Worm (Caenorhabditis elegans) whole organism, late embryonic: ENCODE measurements around the gene dod-23.

Experiments
- T23F11.4 ChIP-seq: fragments of 200-800 bp; sonication (Bioruptor generic); optimal IDR thresholded peaks from 2 replicates; lab custom pipeline; 2018; ENCODE audit warnings: mild to moderate bottlenecking, missing genetic modification characterization, missing compliant biosample characterization
- Y22D7AL.16 ChIP-seq: sonication (generic microtip); optimal IDR thresholded peaks from 2 replicates; lab custom pipeline; 2016; ENCODE audit warnings: missing genetic modification characterization, missing compliant biosample characterization
- ceh-14 ChIP-seq: sonication (generic microtip); optimal IDR thresholded peaks from 2 replicates; lab custom pipeline; 2016; ENCODE audit warnings: missing genotype, missing genetic modification characterization, missing compliant biosample characterization
- ceh-18 ChIP-seq: sonication (generic microtip); optimal IDR thresholded peaks from 2 replicates; lab custom pipeline; 2016; ENCODE audit warnings: missing genetic modification characterization, missing compliant biosample characterization
- ceh-19 ChIP-seq: fragments of 200-800 bp; sonication (Bioruptor generic); optimal IDR thresholded peaks from 2 replicates; lab custom pipeline; 2018; ENCODE audit warnings: mild to moderate bottlenecking, missing genetic modification characterization, missing compliant biosample characterization
- ceh-22 ChIP-seq: sonication (generic microtip); optimal IDR thresholded peaks from 2 replicates; lab custom pipeline; 2017; ENCODE audit warnings: missing biosample characterization, missing genetic modification characterization
- ceh-24 ChIP-seq: sonication (generic microtip); optimal IDR thresholded peaks from 2 replicates; lab custom pipeline; 2016; ENCODE audit warnings: mild to moderate bottlenecking, missing genetic modification characterization, missing compliant biosample characterization
- ceh-31 ChIP-seq: sonication (generic microtip); optimal IDR thresholded peaks from 2 replicates; lab custom pipeline; 2016; ENCODE audit warnings: missing genetic modification characterization, missing compliant biosample characterization
- ceh-34 ChIP-seq: sonication (generic microtip); optimal IDR thresholded peaks from 2 replicates; lab custom pipeline; 2016; ENCODE audit warnings: mild to moderate bottlenecking, missing genetic modification characterization, missing compliant biosample characterization
- ceh-45 ChIP-seq: fragments of 200-800 bp; sonication (Bioruptor generic); IDR thresholded peaks from 2 replicates; pipeline ENCODE4 v1.3.6; 2022; ENCODE audit warnings: missing genetic modification reagents, missing genetic modification characterization, missing compliant biosample characterization
- ceh-6 ChIP-seq: fragments of 200-800 bp; sonication (Bioruptor generic); optimal IDR thresholded peaks from 2 replicates; lab custom pipeline; 2018; ENCODE audit warnings: mild to moderate bottlenecking, missing genetic modification characterization, missing compliant biosample characterization
- ceh-9 ChIP-seq: sonication (generic microtip); optimal IDR thresholded peaks from 2 replicates; lab custom pipeline; 2016; ENCODE audit warnings: mild to moderate bottlenecking, missing genetic modification characterization, inconsistent platforms, missing compliant biosample characterization
- che-1 ChIP-seq: sonication (generic microtip); optimal IDR thresholded peaks from 2 replicates; lab custom pipeline; 2016; ENCODE audit warnings: mild to moderate bottlenecking, missing genetic modification characterization, missing compliant biosample characterization
- dve-1 ChIP-seq: sonication (generic microtip); optimal IDR thresholded peaks from 2 replicates; lab custom pipeline; 2017; ENCODE audit warnings: antibody characterized with exemption, mild to moderate bottlenecking, missing genetic modification characterization, missing compliant biosample characterization
- ets-4 ChIP-seq: sonication (generic microtip); optimal IDR thresholded peaks from 2 replicates; lab custom pipeline; 2016; ENCODE audit warnings: missing genetic modification characterization, missing compliant biosample characterization
- fkh-10 ChIP-seq: fragments of 150-350 bp; optimal IDR thresholded peaks from 2 replicates; lab custom pipeline; 2014; ENCODE audit warnings: missing biosample characterization, missing genetic modification reagents, missing genetic modification characterization
- fkh-6 ChIP-seq: sonication (generic microtip); optimal IDR thresholded peaks from 2 replicates; lab custom pipeline; 2016; ENCODE audit warnings: missing genetic modification characterization, missing compliant biosample characterization
- gmeb-2 ChIP-seq: sonication (generic microtip); optimal IDR thresholded peaks from 2 replicates; lab custom pipeline; 2016; ENCODE audit warnings: missing genetic modification characterization, inconsistent platforms, missing compliant biosample characterization
- hlh-15 ChIP-seq: sonication (generic microtip); optimal IDR thresholded peaks from 2 replicates; lab custom pipeline; 2016; ENCODE audit warnings: missing genetic modification characterization, missing compliant biosample characterization
- hlh-6 ChIP-seq: sonication (generic microtip); optimal IDR thresholded peaks from 2 replicates; lab custom pipeline; 2016; ENCODE audit warnings: missing genotype, missing genetic modification characterization, missing compliant biosample characterization
- lin-11 ChIP-seq: fragments of 200-800 bp; sonication (Bioruptor generic); optimal IDR thresholded peaks from 2 replicates; lab custom pipeline; 2018; ENCODE audit warnings: mild to moderate bottlenecking, missing genetic modification characterization, missing compliant biosample characterization
- mec-3 ChIP-seq: sonication (generic microtip); optimal IDR thresholded peaks from 2 replicates; lab custom pipeline; 2016; ENCODE audit warnings: borderline replicate concordance, missing genetic modification characterization, missing compliant biosample characterization
- nhr-11 ChIP-seq: fragments of 150-350 bp; optimal IDR thresholded peaks from 2 replicates; lab custom pipeline; 2014; ENCODE audit warnings: missing biosample characterization, missing genetic modification characterization
- nhr-232 ChIP-seq: sonication (generic microtip); optimal IDR thresholded peaks from 2 replicates; lab custom pipeline; 2016; ENCODE audit warnings: missing genetic modification characterization, missing compliant biosample characterization
- odd-2 ChIP-seq: sonication (generic microtip); optimal IDR thresholded peaks from 2 replicates; lab custom pipeline; 2017; ENCODE audit warnings: antibody characterized with exemption, mild to moderate bottlenecking, missing genetic modification characterization, missing compliant biosample characterization
- pag-3 ChIP-seq: sonication (generic microtip); optimal IDR thresholded peaks from 2 replicates; lab custom pipeline; 2016; ENCODE audit warnings: missing compliant biosample characterization, missing genetic modification characterization, borderline replicate concordance
- pax-1 ChIP-seq: fragments of 150-350 bp; optimal IDR thresholded peaks from 2 replicates; lab custom pipeline; 2014; ENCODE audit warnings: missing biosample characterization, missing genetic modification characterization
- pqm-1 ChIP-seq: sonication (generic microtip); optimal IDR thresholded peaks from 2 replicates; lab custom pipeline; 2016; ENCODE audit warnings: missing genetic modification characterization, missing compliant biosample characterization
- pros-1 ChIP-seq: fragments of 150-350 bp; optimal IDR thresholded peaks from 2 replicates; lab custom pipeline; 2014; ENCODE audit warnings: missing biosample characterization, missing genetic modification reagents, missing genetic modification characterization
- ref-2 ChIP-seq: sonication (generic microtip); optimal IDR thresholded peaks from 2 replicates; lab custom pipeline; 2016; ENCODE audit warnings: missing genetic modification characterization, missing compliant biosample characterization
- rnt-1 ChIP-seq: sonication (generic microtip); optimal IDR thresholded peaks from 2 replicates; lab custom pipeline; 2016; ENCODE audit warnings: missing genetic modification characterization, missing compliant biosample characterization
- sox-4 ChIP-seq: sonication (generic microtip); optimal IDR thresholded peaks from 2 replicates; lab custom pipeline; 2017; ENCODE audit warnings: mild to moderate bottlenecking, missing genetic modification characterization, inconsistent platforms, missing compliant biosample characterization
- tbx-7 ChIP-seq: sonication (generic microtip); optimal IDR thresholded peaks from 2 replicates; lab custom pipeline; 2016; ENCODE audit warnings: missing genotype, missing genetic modification characterization, missing compliant biosample characterization
- ttx-3 ChIP-seq: sonication (generic microtip); optimal IDR thresholded peaks from 2 replicates; lab custom pipeline; 2016; ENCODE audit warnings: missing genetic modification reagents, missing genetic modification characterization, missing compliant biosample characterization
- unc-3 ChIP-seq, 2 experiments: fragments of 200-800 bp in 1 of 2; sonication (Bioruptor generic) in 1 of 2; sonication (generic microtip) in 1 of 2; conservative IDR thresholded peaks in 1 of 2; optimal IDR thresholded peaks in 1 of 2; 2 replicates each; pipeline versions ENCODE4 v1.3.6 to Lab custom; 2016 to 2022; ENCODE audit warnings: missing compliant biosample characterization in 2 of 2, missing genetic modification characterization in 2 of 2, missing genetic modification reagents in 1 of 2
- unc-42 ChIP-seq: sonication (generic microtip); optimal IDR thresholded peaks from 2 replicates; lab custom pipeline; 2016; ENCODE audit warnings: missing genotype, missing genetic modification characterization, missing compliant biosample characterization
- unc-86 ChIP-seq: sonication (generic microtip); optimal IDR thresholded peaks from 2 replicates; lab custom pipeline; 2016; ENCODE audit warnings: missing genetic modification characterization, missing compliant biosample characterization
- zip-5 ChIP-seq: sonication (generic microtip); optimal IDR thresholded peaks from 2 replicates; lab custom pipeline; 2016; ENCODE audit warnings: missing genetic modification characterization, missing compliant biosample characterization
- ztf-16 ChIP-seq: sonication (generic microtip); optimal IDR thresholded peaks from 2 replicates; lab custom pipeline; 2017; ENCODE audit warnings: missing genetic modification characterization, missing compliant biosample characterization

Gene dod-23

DNA sequence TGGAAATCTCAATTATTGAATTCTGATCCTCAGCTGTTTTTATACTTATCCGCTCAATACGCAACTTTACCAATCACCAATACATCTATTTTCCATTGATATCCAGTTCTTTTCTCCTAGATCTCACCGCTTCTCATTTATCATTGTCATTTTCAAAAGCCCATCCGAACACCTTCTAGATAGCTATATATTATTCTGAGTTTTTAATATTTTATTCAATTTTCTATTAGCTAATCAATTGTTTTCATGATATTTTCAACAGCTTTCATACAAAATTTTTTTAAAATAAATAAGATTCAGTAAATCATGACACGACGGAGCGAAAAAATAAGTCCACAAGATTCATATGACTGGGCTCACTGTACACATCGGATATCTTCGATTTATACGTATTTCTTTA lies 17.8 kb downstream of the dod-23 start, which contains the start of gene F49E12.12:
TSS of gene F49E12.12 (plus strand) at position 301 of the 400 bp plus-strand sequence.
- TF ChIP-seq fkh-10 (GFP tag; lab: Kevin White, UChicago) = no peak
- no peak for TF ChIP-seq ceh-45 (GFP tag; lab: Robert Waterston, UW)
- no peak for TF ChIP-seq ceh-6 (GFP tag; lab: Kevin White, UChicago)
- no peak for TF ChIP-seq hlh-6 (tag; lab: Kevin White, UChicago)
- TF ChIP-seq sox-4 (tag; lab: Kevin White, UChicago) = no peak
- no peak for TF ChIP-seq lin-11 (tag; lab: Kevin White, UChicago)
- TF ChIP-seq unc-3 (GFP tag; conservative IDR thresholded peaks at IDR 0.05; lab: Robert Waterston, UW) = no peak
- no peak for TF ChIP-seq unc-3 (tag; optimal IDR thresholded peaks at IDR 0.05; lab: Kevin White, UChicago)
- TF ChIP-seq nhr-232 = no peak

DNA sequence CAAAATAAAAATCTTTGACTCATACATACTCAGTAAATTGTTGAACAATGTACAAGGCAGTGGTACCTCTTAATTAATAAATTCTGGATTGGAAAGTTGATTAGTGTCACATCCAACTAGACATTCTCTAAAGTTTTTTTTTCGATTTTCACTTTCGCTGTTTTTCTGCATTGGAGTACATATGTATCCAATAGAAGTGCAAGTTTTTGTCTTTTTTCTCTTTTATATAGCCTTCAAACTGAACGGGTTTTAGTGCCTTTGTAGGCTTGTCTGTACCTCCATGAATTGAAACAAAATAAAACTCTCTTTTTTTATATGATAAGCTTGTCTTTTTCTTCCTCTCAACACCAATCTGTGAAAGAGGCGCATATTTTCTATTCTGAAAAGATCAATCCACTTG lies 18.8 kb downstream of the dod-23 start:
- TF ChIP-seq tbx-7 (tag; lab: Kevin White, UChicago) (no peak), nhr-11 (tag; lab: Kevin White, UChicago) (no peak), ceh-31 (tag; lab: Kevin White, UChicago) (no peak), T23F11.4 (GFP tag; lab: Kevin White, UChicago) (no peak), ceh-24 (tag; lab: Kevin White, UChicago) (no peak), gmeb-2 (tag; lab: Kevin White, UChicago) (no peak), fkh-6 (tag; lab: Kevin White, UChicago) (no peak), ceh-9 (no peak), mec-3 (no peak), pros-1 (no peak), unc-86 (no peak)
- TF ChIP-seq, all 69 proteins: peak for 0

DNA sequence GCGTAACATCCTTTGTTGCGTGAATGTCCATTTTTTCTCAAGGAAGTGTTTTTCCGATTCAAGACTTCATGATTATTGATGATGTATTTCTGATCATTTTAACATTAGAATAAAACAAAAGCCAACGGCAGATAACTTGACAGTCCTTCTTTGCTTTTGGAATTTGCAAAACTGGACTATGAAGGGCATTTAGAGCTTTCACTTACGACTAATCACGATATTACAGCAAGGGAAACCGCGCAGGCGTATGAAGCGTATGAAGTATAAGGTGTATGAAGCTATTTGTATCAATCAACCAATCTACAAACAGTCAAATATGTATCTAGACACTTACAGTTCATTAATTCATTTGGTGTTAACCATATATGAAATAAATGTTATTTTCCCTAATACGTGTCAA lies 21.2 kb downstream of the dod-23 start:
- no peak for TF ChIP-seq nhr-232
- TF ChIP-seq mec-3 = no peak
- no peak for TF ChIP-seq pqm-1 (tag; lab: Kevin White, UChicago)
- TF ChIP-seq odd-2 (tag; lab: Kevin White, UChicago) = no peak
- no peak for TF ChIP-seq ets-4
- TF ChIP-seq rnt-1 (tag; lab: Kevin White, UChicago) = no peak
- no peak for TF ChIP-seq tbx-7 (tag; lab: Kevin White, UChicago)
- no peak for TF ChIP-seq ceh-34 (tag; lab: Kevin White, UChicago)
- no peak for TF ChIP-seq dve-1
- TF ChIP-seq unc-42 (tag; lab: Kevin White, UChicago) = no peak
- no peak for TF ChIP-seq pag-3 (tag; lab: Kevin White, UChicago)
- TF ChIP-seq ceh-19 (GFP tag; lab: Kevin White, UChicago) = no peak
- no peak for TF ChIP-seq che-1 (tag; lab: Kevin White, UChicago)
- TF ChIP-seq unc-3 (GFP tag; conservative IDR thresholded peaks at IDR 0.05; lab: Robert Waterston, UW) = no peak
- no peak for TF ChIP-seq unc-3 (tag; optimal IDR thresholded peaks at IDR 0.05; lab: Kevin White, UChicago)
- no peak for TF ChIP-seq ceh-45 (GFP tag; lab: Robert Waterston, UW)
- TF ChIP-seq pros-1 = no peak

DNA sequence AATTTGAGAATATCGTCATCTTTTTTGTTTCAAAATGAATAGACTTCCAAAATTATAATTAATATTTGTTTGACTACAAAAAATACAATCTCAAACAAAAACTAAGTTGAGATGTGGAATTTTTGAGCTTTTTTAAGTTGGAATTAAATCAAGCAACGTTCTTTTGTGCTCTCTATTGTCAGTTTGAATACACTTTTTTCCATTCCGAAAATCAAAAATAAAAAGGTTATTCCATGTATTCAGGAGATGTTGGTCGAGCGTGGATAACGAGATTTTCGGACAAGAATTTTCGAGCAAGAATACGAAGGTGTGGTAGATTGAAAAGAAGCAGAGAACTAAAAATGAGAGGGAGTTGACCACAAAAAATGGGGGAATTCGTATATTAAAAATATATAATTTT lies 28.8 kb downstream of the dod-23 start:
- TF ChIP-seq T23F11.4 (GFP tag; lab: Kevin White, UChicago) (no peak), ceh-14 (tag; lab: Kevin White, UChicago) (no peak), ref-2 (tag; lab: Kevin White, UChicago) (no peak), ceh-31 (tag; lab: Kevin White, UChicago) (no peak), odd-2 (tag; lab: Kevin White, UChicago) (no peak), mec-3 (no peak)

DNA sequence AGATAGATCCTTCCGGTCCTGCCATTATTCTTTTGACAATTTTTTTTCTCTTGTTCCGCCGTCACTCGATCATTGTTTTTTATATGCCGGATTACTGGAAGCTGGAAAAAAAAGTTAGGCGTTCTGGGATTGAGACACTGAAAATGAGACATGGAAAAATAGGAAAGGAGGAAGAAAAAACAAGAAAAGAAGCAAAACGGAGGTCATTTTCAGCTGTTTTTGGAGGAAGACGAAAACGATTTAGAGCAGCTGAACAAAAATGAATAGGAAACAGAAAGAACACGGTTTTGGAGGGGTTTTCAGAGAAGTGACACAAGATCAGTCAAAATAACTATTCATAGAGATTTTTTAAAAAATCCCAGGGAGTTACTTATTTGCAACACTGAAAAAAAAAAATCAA lies 29.9 kb downstream of the dod-23 start, which contains the start of gene amt-3:
TSS of gene amt-3 (minus strand) at position 101 of the 400 bp plus-strand sequence.
- TF ChIP-seq ceh-22 (tag; lab: Kevin White, UChicago) (no peak), ztf-16 (no peak), ceh-31 (tag; lab: Kevin White, UChicago) (no peak), Y22D7AL.16 (tag; lab: Kevin White, UChicago) (no peak), ceh-18 (tag; lab: Kevin White, UChicago) (no peak), hlh-15 (tag; lab: Kevin White, UChicago) (no peak), pax-1 (tag; lab: Kevin White, UChicago) (no peak), fkh-10 (GFP tag; lab: Kevin White, UChicago) (no peak), nhr-232 (no peak), rnt-1 (tag; lab: Kevin White, UChicago) (no peak), zip-5 (tag; lab: Kevin White, UChicago) (no peak), lin-11 (tag; lab: Kevin White, UChicago) (no peak), ceh-9 (no peak), ceh-34 (tag; lab: Kevin White, UChicago) (no peak), ets-4 (no peak), ttx-3 (tag; lab: Kevin White, UChicago) (no peak)
- TF ChIP-seq, all 69 proteins: peak for 0
